Worm (Caenorhabditis elegans) whole organism, L4 larva: Measurements from ENCODE around the gene cyp-25A6.

Source experiments
- F37D6.2 ChIP-seq: sonication (generic microtip); optimal IDR thresholded peaks from 2 replicates; lab custom pipeline; 2016; ENCODE audit warnings: mild to moderate bottlenecking, missing genetic modification characterization, missing compliant biosample characterization
- T26A8.4 ChIP-seq: fragments of 200-800 bp; sonication (Bioruptor generic); IDR thresholded peaks from 2 replicates; pipeline ENCODE4 v1.3.6; 2022; ENCODE audit warnings: missing genetic modification characterization, missing compliant biosample characterization
- ceh-28 ChIP-seq: fragments of 150-350 bp; optimal IDR thresholded peaks from 2 replicates; lab custom pipeline; 2014; ENCODE audit warnings: missing biosample characterization, missing genetic modification reagents, missing genetic modification characterization
- nhr-237 ChIP-seq: sonication (generic microtip); optimal IDR thresholded peaks from 2 replicates; lab custom pipeline; 2017; ENCODE audit warnings: missing biosample characterization, missing genetic modification characterization
- nhr-28 ChIP-seq: fragments of 150-350 bp; optimal IDR thresholded peaks from 2 replicates; lab custom pipeline; 2014; ENCODE audit warnings: missing biosample characterization, missing genetic modification characterization
- nhr-41 ChIP-seq: fragments of 200-800 bp; sonication (Bioruptor generic); IDR thresholded peaks from 2 replicates; pipeline ENCODE4 v1.3.6; 2022; ENCODE audit warnings: missing genetic modification reagents, missing genetic modification characterization, missing compliant biosample characterization
- nhr-76 ChIP-seq: fragments of 150-350 bp; optimal IDR thresholded peaks from 2 replicates; lab custom pipeline; 2014; ENCODE audit warnings: missing biosample characterization, missing genetic modification characterization
- pha-4 ChIP-seq, 2 experiments: fragments of 150-350 bp in 1 of 2; fragments of 200-800 bp in 1 of 2; sonication (Bioruptor generic) in 1 of 2; IDR thresholded peaks in 1 of 2; optimal IDR thresholded peaks in 1 of 2; 2 replicates each; pipeline versions ENCODE4 v1.3.6 to Lab custom; 2014 to 2022; ENCODE audit warnings: missing genetic modification characterization in 2 of 2, missing genetic modification reagents in 2 of 2, missing biosample characterization in 1 of 2, missing compliant biosample characterization in 1 of 2
- php-3 ChIP-seq: fragments of 200-800 bp; sonication (Bioruptor generic); IDR thresholded peaks from 2 replicates; pipeline ENCODE4 v1.3.6; 2022; ENCODE audit warnings: missing genetic modification reagents, missing genetic modification characterization, missing compliant biosample characterization
- set-16 ChIP-seq: fragments of 200-800 bp; sonication (Bioruptor generic); IDR thresholded peaks from 2 replicates; pipeline ENCODE4 v1.3.6; 2022; ENCODE audit warnings: missing genetic modification reagents, missing genetic modification characterization, missing compliant biosample characterization
- snpc-1.2 ChIP-seq: fragments of 200-800 bp; sonication (Bioruptor generic); IDR thresholded peaks from 2 replicates; pipeline ENCODE4 v1.3.6; 2022; ENCODE audit warnings: missing genetic modification reagents, missing genetic modification characterization, missing compliant biosample characterization
- unc-62 ChIP-seq, 3 experiments: fragments of 150-350 bp in 1 of 3; sonication (generic microtip); optimal IDR thresholded peaks in 2 of 3; peaks in 1 of 3; 1 replicate in 1 of 3; 2 replicates in 2 of 3; lab custom pipeline; 2014 to 2017; ENCODE audit warnings: missing biosample characterization in 3 of 3, missing genetic modification characterization in 3 of 3, missing genetic modification reagents in 3 of 3, missing genotype in 1 of 3

DNA sequence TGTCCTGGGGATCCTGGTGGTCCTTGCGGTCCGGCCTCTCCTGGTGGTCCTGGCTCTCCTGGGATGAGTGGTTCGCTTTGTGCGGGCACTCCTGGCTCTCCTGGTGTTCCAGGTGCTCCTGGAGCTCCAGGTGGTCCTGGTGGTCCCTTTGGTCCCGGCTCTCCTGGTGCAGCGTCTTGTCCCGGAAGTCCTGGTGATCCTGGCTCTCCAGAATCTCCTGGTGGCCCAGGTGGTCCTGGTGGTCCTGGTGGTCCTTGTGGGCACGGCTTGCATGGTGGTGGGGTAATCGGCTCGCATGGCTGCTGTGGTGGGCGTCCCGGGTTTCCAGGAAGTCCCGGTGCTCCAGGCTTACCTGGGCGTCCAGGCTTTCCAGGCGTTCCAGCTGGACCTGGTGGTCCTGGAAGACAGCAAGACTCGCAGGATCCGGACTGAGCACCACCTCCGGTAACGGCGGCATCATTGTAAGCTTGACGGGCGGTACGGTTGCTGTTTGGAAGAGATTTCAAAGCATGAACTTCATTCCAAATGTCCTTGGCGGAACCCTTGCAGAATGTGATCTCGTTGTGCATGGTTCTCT is 46.7 kb downstream of the cyp-25A6 start:
- TF ChIP-seq unc-62 (GFP tag; optimal IDR thresholded peaks at IDR 0.05 in 1 of 2; lab: Kevin White, UChicago) (no peak), unc-62 (tag; optimal IDR thresholded peaks at IDR 0.05; lab: Kevin White, UChicago) (no peak), set-16 (GFP tag; lab: Robert Waterston, UW) (peak; percentile 98), php-3 (GFP tag; lab: Robert Waterston, UW) (no peak), nhr-76 (tag; lab: Kevin White, UChicago) (no peak), nhr-28 (tag; lab: Kevin White, UChicago) (no peak), pha-4 (GFP tag; IDR thresholded peaks at IDR 0.05; lab: Robert Waterston, UW) (no peak), pha-4 (tag; optimal IDR thresholded peaks at IDR 0.05; lab: Kevin White, UChicago) (no peak), nhr-41 (no peak), F37D6.2 (no peak), ceh-28 (no peak), T26A8.4 (GFP tag; lab: Robert Waterston, UW) (no peak), nhr-237 (no peak), snpc-1.2 (GFP tag; lab: Robert Waterston, UW) (no peak)
